Worm (Caenorhabditis elegans) whole organism, L3 larva: ENCODE data around the gene srt-30.

Experiments
- R02D3.7 ChIP-seq: fragments of 150-350 bp; optimal IDR thresholded peaks from 2 replicates; lab custom pipeline; 2014; ENCODE audit warnings: missing biosample characterization, missing genetic modification characterization
- aly-2 ChIP-seq: fragments of 150-350 bp; optimal IDR thresholded peaks from 2 replicates; lab custom pipeline; 2014; ENCODE audit warnings: missing biosample characterization, missing genetic modification characterization
- ama-1 ChIP-seq: fragments of 150-350 bp; optimal IDR thresholded peaks from 2 replicates; lab custom pipeline; 2018
- ceh-16 ChIP-seq: sonication (generic microtip); optimal IDR thresholded peaks from 2 replicates; lab custom pipeline; 2017; ENCODE audit warnings: missing biosample characterization, missing genetic modification characterization
- ceh-82 ChIP-seq: fragments of 150-350 bp; optimal IDR thresholded peaks from 2 replicates; lab custom pipeline; 2014; ENCODE audit warnings: missing biosample characterization, missing genetic modification characterization
- ceh-9 ChIP-seq: sonication (generic microtip); optimal IDR thresholded peaks from 2 replicates; lab custom pipeline; 2018; ENCODE audit warnings: missing biosample characterization, missing genetic modification characterization
- egl-5 ChIP-seq: fragments of 150-350 bp; optimal IDR thresholded peaks from 2 replicates; lab custom pipeline; 2017; ENCODE audit warnings: missing biosample characterization, missing genetic modification reagents, missing genetic modification characterization, inconsistent platforms
- elt-1 ChIP-seq: fragments of 150-350 bp; optimal IDR thresholded peaks from 2 replicates; lab custom pipeline; 2014; ENCODE audit warnings: missing biosample characterization, missing genetic modification characterization
- elt-2 ChIP-seq: sonication (generic microtip); optimal IDR thresholded peaks from 2 replicates; lab custom pipeline; 2016; ENCODE audit warnings: missing genetic modification reagents, mild to moderate bottlenecking, missing genetic modification characterization, missing compliant biosample characterization
- elt-3 ChIP-seq, 3 experiments: fragments of 150-350 bp in 1 of 3; sonication (generic microtip) in 2 of 3; optimal IDR thresholded peaks; 2 replicates in 2 of 3; 4 replicates in 1 of 3; lab custom pipeline; 2014 to 2017; ENCODE audit warnings: missing biosample characterization in 3 of 3, missing genetic modification characterization in 3 of 3
- eor-1 ChIP-seq, 2 experiments: fragments of 150-350 bp; optimal IDR thresholded peaks; 2 replicates each; lab custom pipeline; 2014 to 2018; ENCODE audit warnings: missing biosample characterization in 2 of 2, missing genetic modification characterization in 2 of 2
- fkh-10 ChIP-seq: sonication (generic microtip); optimal IDR thresholded peaks from 2 replicates; lab custom pipeline; 2017; ENCODE audit warnings: missing biosample characterization, missing genetic modification reagents, missing genetic modification characterization
- fos-1 ChIP-seq: fragments of 150-350 bp; optimal IDR thresholded peaks from 2 replicates; lab custom pipeline; 2014; ENCODE audit warnings: missing biosample characterization, missing genetic modification characterization
- hmg-11 ChIP-seq: sonication (generic microtip); optimal IDR thresholded peaks from 2 replicates; lab custom pipeline; 2016; ENCODE audit warnings: missing genetic modification characterization, missing compliant biosample characterization
- lin-39 ChIP-seq: fragments of 150-350 bp; optimal IDR thresholded peaks from 2 replicates; lab custom pipeline; 2018; ENCODE audit warnings: missing biosample characterization, missing genetic modification reagents, missing genetic modification characterization
- lsy-12 ChIP-seq: sonication (generic microtip); optimal IDR thresholded peaks from 2 replicates; lab custom pipeline; 2016; ENCODE audit warnings: mild to moderate bottlenecking, missing genetic modification characterization, missing compliant biosample characterization
- mdl-1 ChIP-seq: fragments of 150-350 bp; optimal IDR thresholded peaks from 2 replicates; lab custom pipeline; 2014; ENCODE audit warnings: missing biosample characterization, missing genetic modification characterization
- nfya-1 ChIP-seq: sonication (generic microtip); optimal IDR thresholded peaks from 2 replicates; lab custom pipeline; 2017; ENCODE audit warnings: missing genetic modification characterization, mild to moderate bottlenecking, missing compliant biosample characterization, antibody characterized with exemption, moderate library complexity; ENCODE audit not compliant: insufficient read depth
- nhr-11 ChIP-seq: fragments of 150-350 bp; optimal IDR thresholded peaks from 2 replicates; lab custom pipeline; 2014; ENCODE audit warnings: missing biosample characterization, missing genetic modification characterization
- nhr-23 ChIP-seq: fragments of 150-350 bp; optimal IDR thresholded peaks from 2 replicates; lab custom pipeline; 2014; ENCODE audit warnings: missing biosample characterization, missing genetic modification reagents, missing genetic modification characterization
- nhr-237 ChIP-seq: fragments of 150-350 bp; optimal IDR thresholded peaks from 2 replicates; lab custom pipeline; 2014; ENCODE audit warnings: missing biosample characterization, missing genetic modification characterization
- nhr-25 ChIP-seq: sonication (generic microtip); optimal IDR thresholded peaks from 2 replicates; lab custom pipeline; 2017; ENCODE audit warnings: missing biosample characterization, missing genetic modification characterization
- nhr-28 ChIP-seq: fragments of 150-350 bp; optimal IDR thresholded peaks from 2 replicates; lab custom pipeline; 2014; ENCODE audit warnings: missing biosample characterization, missing genetic modification characterization
- nhr-43 ChIP-seq: sonication (generic microtip); optimal IDR thresholded peaks from 2 replicates; lab custom pipeline; 2016; ENCODE audit warnings: mild to moderate bottlenecking, missing genetic modification characterization, missing compliant biosample characterization; ENCODE audit not compliant: poor library complexity, severe bottlenecking
- nhr-67 ChIP-seq: fragments of 150-350 bp; optimal IDR thresholded peaks from 2 replicates; lab custom pipeline; 2014; ENCODE audit warnings: missing biosample characterization, missing genetic modification characterization
- nhr-76 ChIP-seq: fragments of 150-350 bp; sonication (generic microtip); optimal IDR thresholded peaks from 5 replicates; lab custom pipeline; 2014; ENCODE audit warnings: missing biosample characterization, missing genetic modification characterization
- nhr-77 ChIP-seq: fragments of 150-350 bp; optimal IDR thresholded peaks from 2 replicates; lab custom pipeline; 2014; ENCODE audit warnings: missing biosample characterization, missing genetic modification characterization
- pha-4 ChIP-seq: fragments of 150-350 bp; optimal IDR thresholded peaks from 2 replicates; lab custom pipeline; 2014; ENCODE audit warnings: missing biosample characterization, missing genetic modification reagents, missing genetic modification characterization
- pqm-1 ChIP-seq: fragments of 150-350 bp; optimal IDR thresholded peaks from 2 replicates; lab custom pipeline; 2017; ENCODE audit warnings: missing biosample characterization, missing genetic modification characterization, inconsistent platforms
- sea-2 ChIP-seq: fragments of 150-350 bp; sonication (generic microtip); optimal IDR thresholded peaks from 4 replicates; lab custom pipeline; 2014; ENCODE audit warnings: missing biosample characterization, missing genetic modification reagents, missing genetic modification characterization
- skn-1 ChIP-seq: fragments of 150-350 bp; optimal IDR thresholded peaks from 2 replicates; lab custom pipeline; 2014; ENCODE audit warnings: missing biosample characterization, missing genetic modification characterization
- snpc-4 ChIP-seq: fragments of 150-350 bp; optimal IDR thresholded peaks from 2 replicates; lab custom pipeline; 2014; ENCODE audit warnings: missing biosample characterization, missing genetic modification characterization
- tbx-2 ChIP-seq: sonication (generic microtip); optimal IDR thresholded peaks from 2 replicates; lab custom pipeline; 2016; ENCODE audit warnings: mild to moderate bottlenecking, missing genetic modification characterization, missing compliant biosample characterization
- unc-39 ChIP-seq: sonication (generic microtip); optimal IDR thresholded peaks from 4 replicates; lab custom pipeline; 2017; ENCODE audit warnings: missing biosample characterization, missing genetic modification characterization
- zag-1 ChIP-seq: fragments of 150-350 bp; optimal IDR thresholded peaks from 2 replicates; lab custom pipeline; 2014; ENCODE audit warnings: missing biosample characterization, missing genetic modification characterization
- ztf-4 ChIP-seq: fragments of 150-350 bp; optimal IDR thresholded peaks from 2 replicates; lab custom pipeline; 2014; ENCODE audit warnings: missing biosample characterization, missing genetic modification characterization

Gene srt-30

DNA sequence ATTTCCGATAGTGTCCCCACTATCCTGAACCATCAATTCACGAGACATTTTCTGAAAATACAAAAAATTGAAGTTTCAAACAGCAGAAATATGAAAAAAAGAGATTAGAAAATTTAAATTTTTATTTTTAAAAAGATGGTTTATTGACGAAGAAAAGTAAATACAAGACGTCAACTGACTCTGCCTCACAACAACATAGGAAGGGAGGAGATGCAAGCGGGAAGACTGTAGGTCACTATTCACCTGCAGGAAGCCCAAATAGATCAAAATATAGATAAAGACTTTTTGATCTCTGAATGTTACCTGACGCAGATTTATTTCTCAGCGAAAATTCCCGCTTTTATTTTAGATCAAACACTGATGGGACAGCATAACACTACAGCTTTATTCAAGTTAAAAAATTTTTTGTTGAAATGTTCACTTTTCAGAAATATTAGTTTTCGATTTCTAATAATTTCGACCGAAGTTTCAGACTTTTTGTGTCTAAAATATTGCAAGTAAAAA lies 24.1 kb downstream of the srt-30 start, which contains the start of gene cysl-3:
cysl-3 (minus strand) TSS at position 51 of the 504 bp plus-strand sequence.
- TF ChIP-seq nhr-25 (tag; lab: Kevin White, UChicago) (no peak), fos-1 (tag; lab: Kevin White, UChicago) (no peak), hmg-11 (tag; lab: Kevin White, UChicago) (no peak), ceh-16 (no peak), skn-1 (tag; lab: Kevin White, UChicago) (no peak), pqm-1 (tag; lab: Kevin White, UChicago) (no peak)

DNA sequence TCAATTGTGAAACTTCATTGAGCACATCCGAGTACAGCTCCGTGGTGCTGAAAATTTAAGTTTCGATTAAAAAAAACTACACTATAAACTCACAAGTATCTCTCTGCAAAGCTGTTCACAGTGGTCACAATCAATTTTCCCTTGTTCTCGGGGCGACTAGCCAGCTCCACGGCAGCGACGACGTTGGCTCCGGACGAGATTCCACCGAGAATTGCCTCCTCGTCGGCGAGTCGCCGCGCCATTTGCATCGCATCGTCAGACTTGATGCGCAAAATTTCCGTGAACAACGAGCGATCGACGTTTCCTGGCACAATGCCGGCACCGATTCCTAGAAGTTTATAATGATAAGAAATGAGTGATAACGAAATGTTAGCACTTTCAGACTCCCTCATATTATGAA lies 25.6 kb downstream of the srt-30 start:
- peak; percentile 14 for TF ChIP-seq pqm-1 (tag; lab: Kevin White, UChicago)
- TF ChIP-seq ama-1, result peak; percentile 78
- TF ChIP-seq elt-2 (tag; lab: Kevin White, UChicago), result peak; percentile 19
- no peak for TF ChIP-seq nhr-76 (tag; lab: Kevin White, UChicago)

DNA sequence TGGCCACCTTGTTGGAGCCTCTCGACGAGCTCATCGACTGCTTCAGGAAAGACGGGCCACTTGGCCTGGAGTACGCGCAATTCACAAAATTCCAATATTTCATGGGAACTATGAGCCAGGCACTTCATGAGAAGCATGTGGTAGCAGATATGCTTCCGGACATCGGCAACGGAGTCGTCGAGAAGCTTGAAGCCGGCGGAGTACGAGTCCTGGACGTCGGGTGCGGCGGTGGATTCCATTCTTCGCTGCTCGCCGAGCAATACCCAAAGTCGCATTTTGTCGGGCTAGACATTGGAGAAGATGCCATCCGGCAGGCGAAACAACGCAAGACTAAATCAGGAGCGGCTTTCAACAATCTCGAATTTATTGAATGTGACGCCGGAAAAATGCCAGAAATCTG lies 26.7 kb downstream of the srt-30 start:
- no peak for TF ChIP-seq nhr-67

DNA sequence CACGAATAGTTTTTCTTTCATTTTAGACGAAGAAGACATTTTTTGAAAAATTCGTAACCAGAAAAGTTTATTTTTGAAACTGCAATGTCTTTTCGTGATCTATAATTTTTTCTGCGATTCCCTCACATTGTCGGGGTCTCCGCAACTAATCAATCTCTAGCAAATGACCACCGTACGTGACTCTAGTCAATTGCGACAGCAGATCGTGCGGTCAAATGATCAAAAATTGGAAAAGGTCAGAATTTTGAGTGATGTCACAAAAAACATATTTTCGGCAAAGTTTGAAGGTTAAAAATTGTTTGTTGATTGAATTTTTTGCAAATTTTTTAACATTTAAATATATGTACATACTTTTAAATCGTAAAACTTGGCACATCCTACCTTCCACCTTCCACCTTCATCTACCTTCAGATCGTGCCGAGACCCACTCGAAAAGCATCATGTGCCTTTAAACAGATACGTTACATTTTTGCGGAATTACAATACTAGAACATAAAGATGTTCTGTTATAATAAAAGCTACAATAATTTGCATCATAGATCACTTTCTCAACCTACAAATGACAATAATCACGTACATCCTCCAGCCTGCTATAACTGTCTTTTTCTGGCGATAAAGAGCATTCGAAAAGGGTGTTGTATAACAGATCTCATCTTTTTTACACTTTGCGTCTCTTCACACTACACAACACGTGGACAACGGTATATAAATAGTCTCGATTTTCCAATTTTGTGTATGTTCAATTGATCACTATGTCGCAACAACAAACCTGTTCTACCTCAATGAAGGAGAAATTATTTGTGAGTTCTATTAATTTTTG lies 28.6 kb downstream of the srt-30 start, which contains the start of the genes R08E5.1 and rips-1:
R08E5.1 (minus strand) TSS at position 82 of the 820 bp plus-strand sequence.
rips-1 (plus strand) TSS at position 585 of the 820 bp plus-strand sequence.
- TF ChIP-seq sea-2 (no peak), nhr-25 (tag; lab: Kevin White, UChicago) (peak; percentile 22), nhr-43 (tag; lab: Kevin White, UChicago) (peak; percentile 42), nhr-23 (tag; lab: Kevin White, UChicago) (peak; percentile 10)

DNA sequence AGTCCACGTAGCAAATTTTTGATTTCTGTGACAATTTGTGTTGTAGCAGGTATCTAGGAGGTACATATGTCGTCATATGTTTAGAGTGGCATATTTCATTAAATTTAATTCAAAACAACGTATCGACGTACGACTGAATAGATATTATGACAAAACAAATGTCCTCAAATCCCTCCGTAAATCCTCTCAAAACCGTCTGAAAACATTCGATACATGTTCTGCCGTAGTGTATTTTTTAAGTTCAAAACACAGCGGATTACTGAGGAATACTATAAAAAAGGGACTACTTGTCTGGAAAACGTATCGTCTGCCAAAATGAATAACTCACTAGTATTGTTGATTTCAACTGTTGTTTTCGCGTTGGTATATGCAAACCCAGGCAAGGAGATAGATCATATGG lies 32.0 kb downstream of the srt-30 start, which contains the start of gene R08E5.4:
R08E5.4 (plus strand) TSS at position 301 of the 400 bp plus-strand sequence.
- TF ChIP-seq hmg-11 (tag; lab: Kevin White, UChicago), result no peak
- TF ChIP-seq nhr-76 (tag; lab: Kevin White, UChicago), result no peak
- no peak for TF ChIP-seq fos-1 (tag; lab: Kevin White, UChicago)
- TF ChIP-seq R02D3.7 (tag; lab: Kevin White, UChicago), result no peak
- no peak for TF ChIP-seq unc-39
- TF ChIP-seq nhr-25 (tag; lab: Kevin White, UChicago), result no peak
- TF ChIP-seq egl-5, result no peak
- no peak for TF ChIP-seq fkh-10 (GFP tag; lab: Kevin White, UChicago)
- TF ChIP-seq nhr-237 (tag; lab: Kevin White, UChicago), result no peak
- TF ChIP-seq ceh-9, result no peak

DNA sequence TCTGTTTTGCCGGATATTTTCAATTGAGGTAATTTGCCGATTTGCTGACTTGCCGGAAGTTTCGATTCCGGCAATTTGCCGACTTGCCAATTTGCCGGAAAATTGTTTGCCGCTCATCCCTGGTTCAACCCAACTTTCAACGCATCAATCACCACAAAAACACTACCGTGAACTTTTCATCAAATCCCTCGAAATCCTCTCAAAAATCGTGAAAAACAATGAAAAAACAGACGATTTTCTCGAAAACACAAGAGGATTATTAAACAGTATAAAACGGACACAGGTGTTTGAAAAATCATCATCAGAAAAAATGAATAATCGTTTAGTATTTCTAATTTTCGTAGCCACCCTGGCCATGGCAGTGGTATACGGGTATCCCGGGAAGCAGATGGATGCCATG lies 33.4 kb downstream of the srt-30 start, which contains the start of gene Y39H10A.1:
Y39H10A.1 (plus strand) TSS at position 301 of the 400 bp plus-strand sequence.
- no peak for TF ChIP-seq aly-2 (tag; lab: Kevin White, UChicago)
- TF ChIP-seq zag-1 (tag; lab: Kevin White, UChicago), result no peak
- TF ChIP-seq ama-1, result no peak
- no peak for TF ChIP-seq nhr-67
- no peak for TF ChIP-seq nhr-77 (tag; lab: Kevin White, UChicago)
- no peak for TF ChIP-seq mdl-1 (tag; lab: Kevin White, UChicago)
- no peak for TF ChIP-seq ceh-82
- TF ChIP-seq fkh-10 (GFP tag; lab: Kevin White, UChicago), result no peak
- no peak for TF ChIP-seq fos-1 (tag; lab: Kevin White, UChicago)
- no peak for TF ChIP-seq snpc-4
- no peak for TF ChIP-seq nhr-237 (tag; lab: Kevin White, UChicago)
- TF ChIP-seq nhr-11 (tag; lab: Kevin White, UChicago), result no peak
- TF ChIP-seq nhr-76 (tag; lab: Kevin White, UChicago), result no peak
- no peak for TF ChIP-seq ceh-9

DNA sequence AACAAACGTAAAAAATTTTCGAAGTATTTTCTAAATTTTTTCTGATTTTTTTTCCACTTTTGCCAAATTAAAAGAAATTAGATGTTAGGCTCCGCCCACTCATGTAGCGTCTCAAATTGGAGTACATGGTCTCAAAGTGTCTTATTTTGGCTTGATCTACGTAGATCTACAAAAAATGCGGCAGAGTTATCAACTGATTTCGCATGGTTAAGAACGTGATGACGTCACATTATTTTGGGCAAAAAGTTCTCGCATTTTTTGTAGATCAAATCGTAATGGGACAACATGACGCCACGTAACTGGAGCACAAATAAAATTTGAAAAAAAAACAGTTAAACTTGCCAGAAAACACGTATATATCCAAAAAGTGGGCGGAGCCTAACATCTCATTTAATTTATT lies 38.4 kb downstream of the srt-30 start:
- TF ChIP-seq pha-4 (tag; lab: Kevin White, UChicago), result no peak
- TF ChIP-seq egl-5, result no peak
- no peak for TF ChIP-seq tbx-2 (tag; lab: Kevin White, UChicago)
- no peak for TF ChIP-seq elt-1 (tag; lab: Kevin White, UChicago)
- no peak for TF ChIP-seq nhr-237 (tag; lab: Kevin White, UChicago)
- no peak for TF ChIP-seq aly-2 (tag; lab: Kevin White, UChicago)
- no peak for TF ChIP-seq nhr-11 (tag; lab: Kevin White, UChicago)
- no peak for TF ChIP-seq elt-3 (tag; optimal IDR thresholded peaks at IDR 0.05; lab: Kevin White, UChicago)
- TF ChIP-seq ztf-4 (tag; lab: Kevin White, UChicago), result no peak
- TF ChIP-seq skn-1 (tag; lab: Kevin White, UChicago), result no peak
- TF ChIP-seq sea-2, result no peak
- no peak for TF ChIP-seq ama-1
- no peak for TF ChIP-seq lin-39
- TF ChIP-seq lsy-12 (tag; lab: Kevin White, UChicago), result no peak
- no peak for TF ChIP-seq nhr-25 (tag; lab: Kevin White, UChicago)
- TF ChIP-seq eor-1 (tag; optimal IDR thresholded peaks at IDR 0.05; lab: Kevin White, UChicago), result no peak
- TF ChIP-seq nhr-67, result no peak
- TF ChIP-seq nfya-1 (tag; lab: Kevin White, UChicago), result no peak
- no peak for TF ChIP-seq nhr-28 (tag; lab: Kevin White, UChicago)
- no peak for TF ChIP-seq nhr-77 (tag; lab: Kevin White, UChicago)
